Fruit fly (Drosophila melanogaster) whole organism, pupa: ENCODE data around the gene Top3beta.

ENCODE experiments used
- CG10348 ChIP-seq: fragments of 200-800 bp; sonication (Bioruptor generic); IDR thresholded peaks from 2 replicates; pipeline ENCODE4 v1.3.6; 2022; ENCODE audit warnings: missing biosample characterization, missing genetic modification characterization
- CG8301 ChIP-seq: fragments of 200-800 bp; sonication (Bioruptor generic); optimal IDR thresholded peaks from 2 replicates; lab custom pipeline; 2018; ENCODE audit warnings: missing biosample characterization, mild to moderate bottlenecking, missing genetic modification characterization
- EcR ChIP-seq: fragments of 200-800 bp; sonication (Bioruptor generic); optimal IDR thresholded peaks from 3 replicates; lab custom pipeline; 2019; ENCODE audit warnings: missing biosample characterization, missing genetic modification characterization, mild to moderate bottlenecking, moderate library complexity, missing genetic modification reagents
- Ets98B ChIP-seq: fragments of 200-800 bp; sonication (Bioruptor generic); IDR thresholded peaks from 2 replicates; pipeline ENCODE4 v1.3.6; 2022; ENCODE audit warnings: missing biosample characterization, missing genetic modification characterization
- Snoo ChIP-seq: fragments of 200-800 bp; sonication (Bioruptor generic); optimal IDR thresholded peaks from 3 replicates; lab custom pipeline; 2017; ENCODE audit warnings: missing biosample characterization, mild to moderate bottlenecking, missing genetic modification characterization, inconsistent platforms
- rn ChIP-seq: fragments of 200-800 bp; sonication (Bioruptor generic); IDR thresholded peaks from 2 replicates; pipeline ENCODE4 v1.3.6; 2022; ENCODE audit warnings: missing biosample characterization, missing genetic modification characterization

Gene Top3beta

dm6 chrX:6237015-6237414 is 50.8 kb downstream of the Top3beta start, which contains the start of gene CG14445:
TSS of gene CG14445 (plus strand) at chrX:6237315.
- TF ChIP-seq CG8301 (tag; lab: Kevin White, UChicago) (no peak), CG10348 (GFP tag; lab: Robert Waterston, UW) (no peak), rn (GFP tag; lab: Robert Waterston, UW) (no peak), EcR (GFP tag; lab: Kevin White, UChicago) (no peak), Snoo (tag; lab: Kevin White, UChicago) (no peak), Ets98B (GFP tag; lab: Robert Waterston, UW) (no peak)
